Worm (Caenorhabditis elegans) whole organism, L1 larva: ENCODE data around the gene nhr-12.

Source experiments
- C04F5.9 ChIP-seq: sonication (generic microtip); optimal IDR thresholded peaks from 2 replicates; lab custom pipeline; 2016; ENCODE audit warnings: missing genetic modification characterization, missing compliant biosample characterization
- C16A3.4 ChIP-seq: fragments of 150-350 bp; optimal IDR thresholded peaks from 2 replicates; lab custom pipeline; 2014; ENCODE audit warnings: missing biosample characterization, missing genetic modification characterization
- F16B12.6 ChIP-seq: fragments of 150-350 bp; optimal IDR thresholded peaks from 2 replicates; lab custom pipeline; 2014; ENCODE audit warnings: missing biosample characterization, missing genetic modification characterization
- Y116A8C.19 ChIP-seq: sonication (generic microtip); optimal IDR thresholded peaks from 2 replicates; lab custom pipeline; 2016; ENCODE audit warnings: missing compliant biosample characterization, missing genetic modification characterization, borderline replicate concordance
- alr-1 ChIP-seq: fragments of 200-800 bp; sonication (Bioruptor generic); optimal IDR thresholded peaks from 2 replicates; lab custom pipeline; 2018; ENCODE audit warnings: borderline replicate concordance, mild to moderate bottlenecking, missing genetic modification characterization, missing compliant biosample characterization
- ama-1 ChIP-seq: fragments of 150-350 bp; optimal IDR thresholded peaks from 2 replicates; lab custom pipeline; 2014
- blmp-1 ChIP-seq: fragments of 150-350 bp; optimal IDR thresholded peaks from 2 replicates; lab custom pipeline; 2014; ENCODE audit warnings: missing biosample characterization, missing genetic modification characterization
- ceh-8 ChIP-seq: fragments of 200-800 bp; sonication (Bioruptor generic); optimal IDR thresholded peaks from 2 replicates; lab custom pipeline; 2018; ENCODE audit warnings: mild to moderate bottlenecking, missing genetic modification characterization, moderate library complexity, missing compliant biosample characterization
- ceh-82 ChIP-seq, 3 experiments: fragments of 150-350 bp in 1 of 3; sonication (generic microtip) in 2 of 3; optimal IDR thresholded peaks; 2 replicates each; lab custom pipeline; 2014 to 2017; ENCODE audit warnings: missing biosample characterization in 3 of 3, missing genetic modification characterization in 3 of 3
- ceh-88 ChIP-seq: fragments of 200-800 bp; sonication (Bioruptor generic); IDR thresholded peaks from 2 replicates; pipeline ENCODE4 v1.3.6; 2022; ENCODE audit warnings: missing genetic modification characterization, missing compliant biosample characterization
- ces-1 ChIP-seq: fragments of 150-350 bp; optimal IDR thresholded peaks from 2 replicates; lab custom pipeline; 2014; ENCODE audit warnings: missing biosample characterization, missing genetic modification reagents, missing genetic modification characterization
- dpl-1 ChIP-seq, 3 experiments: fragments of 150-350 bp in 2 of 3; sonication (generic microtip) in 1 of 3; optimal IDR thresholded peaks; 2 replicates each; lab custom pipeline; 2014 to 2017; ENCODE audit warnings: missing biosample characterization in 3 of 3, missing genetic modification characterization in 3 of 3, missing genetic modification reagents in 3 of 3
- dsc-1 ChIP-seq: sonication (generic microtip); optimal IDR thresholded peaks from 2 replicates; lab custom pipeline; 2016; ENCODE audit warnings: mild to moderate bottlenecking, missing genetic modification characterization, missing compliant biosample characterization
- efl-3 ChIP-seq: fragments of 200-800 bp; sonication (Bioruptor generic); optimal IDR thresholded peaks from 2 replicates; lab custom pipeline; 2018; ENCODE audit warnings: mild to moderate bottlenecking, missing genetic modification characterization, missing compliant biosample characterization
- egl-13 ChIP-seq: sonication (generic microtip); optimal IDR thresholded peaks from 2 replicates; lab custom pipeline; 2016; ENCODE audit warnings: missing genotype, missing genetic modification reagents, missing genetic modification characterization, missing compliant biosample characterization
- elt-2 ChIP-seq: sonication (generic microtip); optimal IDR thresholded peaks from 2 replicates; lab custom pipeline; 2016; ENCODE audit warnings: missing genetic modification characterization, mild to moderate bottlenecking, inconsistent platforms, missing compliant biosample characterization, missing genetic modification reagents
- fkh-4 ChIP-seq: sonication (generic microtip); optimal IDR thresholded peaks from 2 replicates; lab custom pipeline; 2016; ENCODE audit warnings: missing compliant biosample characterization, missing genetic modification characterization, borderline replicate concordance
- hlh-17 ChIP-seq: fragments of 200-800 bp; sonication (Bioruptor generic); optimal IDR thresholded peaks from 2 replicates; lab custom pipeline; 2018; ENCODE audit warnings: missing genetic modification characterization, mild to moderate bottlenecking, missing compliant biosample characterization, moderate library complexity, borderline replicate concordance
- hlh-4 ChIP-seq: sonication (generic microtip); optimal IDR thresholded peaks from 2 replicates; lab custom pipeline; 2016; ENCODE audit warnings: mild to moderate bottlenecking, missing genetic modification characterization, missing compliant biosample characterization
- hpl-2 ChIP-seq: fragments of 150-350 bp; optimal IDR thresholded peaks from 2 replicates; lab custom pipeline; 2014; ENCODE audit warnings: missing biosample characterization, missing genetic modification reagents, missing genetic modification characterization
- irx-1 ChIP-seq: sonication (generic microtip); optimal IDR thresholded peaks from 2 replicates; lab custom pipeline; 2016; ENCODE audit warnings: missing genetic modification characterization, missing compliant biosample characterization
- jun-1 ChIP-seq: fragments of 150-350 bp; optimal IDR thresholded peaks from 2 replicates; lab custom pipeline; 2014; ENCODE audit warnings: missing biosample characterization, missing genetic modification reagents, missing genetic modification characterization
- lin-13 ChIP-seq: fragments of 150-350 bp; optimal IDR thresholded peaks from 2 replicates; lab custom pipeline; 2014; ENCODE audit warnings: missing biosample characterization, missing genetic modification reagents, missing genetic modification characterization
- lin-14 ChIP-seq: fragments of 200-800 bp; sonication (Bioruptor generic); optimal IDR thresholded peaks from 2 replicates; lab custom pipeline; 2018; ENCODE audit warnings: mild to moderate bottlenecking, missing genetic modification characterization, moderate library complexity, missing compliant biosample characterization
- lin-15B ChIP-seq: fragments of 150-350 bp; sonication (generic microtip); optimal IDR thresholded peaks from 3 replicates; lab custom pipeline; 2014; ENCODE audit warnings: missing biosample characterization, missing genetic modification characterization
- lin-39 ChIP-seq: fragments of 150-350 bp; optimal IDR thresholded peaks from 2 replicates; lab custom pipeline; 2014; ENCODE audit warnings: missing biosample characterization, missing genetic modification reagents, missing genetic modification characterization
- lsy-2 ChIP-seq, 2 experiments: fragments of 150-350 bp; optimal IDR thresholded peaks; 2 replicates each; lab custom pipeline; 2014; ENCODE audit warnings: missing biosample characterization in 2 of 2, missing genetic modification characterization in 2 of 2
- mdl-1 ChIP-seq, 2 experiments: fragments of 150-350 bp; optimal IDR thresholded peaks; 2 replicates each; lab custom pipeline; 2014 to 2017; ENCODE audit warnings: missing biosample characterization in 2 of 2, missing genetic modification characterization in 2 of 2, inconsistent platforms in 1 of 2
- mef-2 ChIP-seq: fragments of 150-350 bp; optimal IDR thresholded peaks from 2 replicates; lab custom pipeline; 2014; ENCODE audit warnings: missing biosample characterization, missing genetic modification characterization
- mep-1 ChIP-seq: fragments of 150-350 bp; optimal IDR thresholded peaks from 2 replicates; lab custom pipeline; 2014; ENCODE audit warnings: missing biosample characterization, missing genetic modification characterization
- nhr-19 ChIP-seq: fragments of 200-800 bp; sonication (Bioruptor generic); conservative IDR thresholded peaks from 2 replicates; pipeline ENCODE4 v1.3.6; 2022; ENCODE audit warnings: missing genetic modification characterization, missing compliant biosample characterization
- nhr-237 ChIP-seq: fragments of 150-350 bp; optimal IDR thresholded peaks from 2 replicates; lab custom pipeline; 2014; ENCODE audit warnings: missing biosample characterization, missing genetic modification characterization
- nhr-76 ChIP-seq: sonication (generic microtip); optimal IDR thresholded peaks from 2 replicates; lab custom pipeline; 2017; ENCODE audit warnings: missing biosample characterization, missing genetic modification characterization
- nhr-77 ChIP-seq: fragments of 150-350 bp; optimal IDR thresholded peaks from 2 replicates; lab custom pipeline; 2014; ENCODE audit warnings: missing biosample characterization, missing genetic modification characterization
- nhr-84 ChIP-seq: sonication (generic microtip); optimal IDR thresholded peaks from 2 replicates; lab custom pipeline; 2017; ENCODE audit warnings: missing biosample characterization, missing genetic modification characterization
- nhr-85 ChIP-seq: sonication (generic microtip); peaks from one replicate; lab custom pipeline; 2016; ENCODE audit warnings: missing genetic modification characterization, inconsistent platforms, missing compliant biosample characterization
- skn-1 ChIP-seq: fragments of 150-350 bp; optimal IDR thresholded peaks from 2 replicates; lab custom pipeline; 2014; ENCODE audit warnings: missing biosample characterization, missing genetic modification characterization
- snpc-4 ChIP-seq: fragments of 150-350 bp; optimal IDR thresholded peaks from 2 replicates; lab custom pipeline; 2014; ENCODE audit warnings: missing biosample characterization, missing genetic modification characterization
- snu-23 ChIP-seq: sonication (generic microtip); optimal IDR thresholded peaks from 2 replicates; lab custom pipeline; 2016; ENCODE audit warnings: missing genetic modification characterization, missing compliant biosample characterization
- sox-4 ChIP-seq: sonication (generic microtip); optimal IDR thresholded peaks from 2 replicates; lab custom pipeline; 2016; ENCODE audit warnings: missing genetic modification characterization, missing compliant biosample characterization
- sptf-1 ChIP-seq: fragments of 150-350 bp; optimal IDR thresholded peaks from 2 replicates; lab custom pipeline; 2014; ENCODE audit warnings: missing biosample characterization, missing genetic modification characterization
- tbx-2 ChIP-seq: sonication (generic microtip); optimal IDR thresholded peaks from 2 replicates; lab custom pipeline; 2016; ENCODE audit warnings: missing genetic modification characterization, missing compliant biosample characterization
- tlp-1 ChIP-seq: fragments of 150-350 bp; optimal IDR thresholded peaks from 2 replicates; lab custom pipeline; 2014; ENCODE audit warnings: missing biosample characterization, missing genetic modification characterization
- unc-130 ChIP-seq: fragments of 150-350 bp; optimal IDR thresholded peaks from 2 replicates; lab custom pipeline; 2017; ENCODE audit warnings: missing biosample characterization, missing genetic modification characterization, inconsistent platforms
- unc-30 ChIP-seq: sonication (generic microtip); optimal IDR thresholded peaks from 2 replicates; lab custom pipeline; 2017; ENCODE audit warnings: missing biosample characterization, missing genetic modification characterization
- unc-62 ChIP-seq: fragments of 150-350 bp; optimal IDR thresholded peaks from 2 replicates; lab custom pipeline; 2014; ENCODE audit warnings: missing biosample characterization, missing genetic modification reagents, missing genetic modification characterization
- unc-86 ChIP-seq: sonication (generic microtip); optimal IDR thresholded peaks from 2 replicates; lab custom pipeline; 2016; ENCODE audit warnings: missing genetic modification characterization, missing compliant biosample characterization
- unc-98 ChIP-seq: fragments of 200-800 bp; sonication (Bioruptor generic); IDR thresholded peaks from 2 replicates; pipeline ENCODE4 v1.3.6; 2022; ENCODE audit warnings: missing genetic modification characterization, missing compliant biosample characterization
- vab-15 ChIP-seq: sonication (generic microtip); optimal IDR thresholded peaks from 2 replicates; lab custom pipeline; 2017; ENCODE audit warnings: missing genotype, mild to moderate bottlenecking, missing genetic modification characterization, missing compliant biosample characterization
- xbp-1 ChIP-seq: sonication (generic microtip); optimal IDR thresholded peaks from 2 replicates; lab custom pipeline; 2016; ENCODE audit warnings: missing genetic modification characterization, missing compliant biosample characterization
- zag-1 ChIP-seq: fragments of 150-350 bp; optimal IDR thresholded peaks from 2 replicates; lab custom pipeline; 2014; ENCODE audit warnings: missing biosample characterization, missing genetic modification characterization
- zip-4 ChIP-seq: fragments of 200-800 bp; sonication (Bioruptor generic); optimal IDR thresholded peaks from 2 replicates; lab custom pipeline; 2018; ENCODE audit warnings: mild to moderate bottlenecking, missing genetic modification characterization, moderate library complexity, missing compliant biosample characterization
- ztf-11 ChIP-seq, 2 experiments: sonication (generic microtip); optimal IDR thresholded peaks; 2 replicates each; lab custom pipeline; 2016 to 2017; ENCODE audit warnings: missing genetic modification characterization in 2 of 2, missing biosample characterization in 1 of 2, missing compliant biosample characterization in 1 of 2
- ztf-4 ChIP-seq: fragments of 150-350 bp; optimal IDR thresholded peaks from 2 replicates; lab custom pipeline; 2014; ENCODE audit warnings: missing biosample characterization, missing genetic modification characterization

The nhr-12 gene

DNA sequence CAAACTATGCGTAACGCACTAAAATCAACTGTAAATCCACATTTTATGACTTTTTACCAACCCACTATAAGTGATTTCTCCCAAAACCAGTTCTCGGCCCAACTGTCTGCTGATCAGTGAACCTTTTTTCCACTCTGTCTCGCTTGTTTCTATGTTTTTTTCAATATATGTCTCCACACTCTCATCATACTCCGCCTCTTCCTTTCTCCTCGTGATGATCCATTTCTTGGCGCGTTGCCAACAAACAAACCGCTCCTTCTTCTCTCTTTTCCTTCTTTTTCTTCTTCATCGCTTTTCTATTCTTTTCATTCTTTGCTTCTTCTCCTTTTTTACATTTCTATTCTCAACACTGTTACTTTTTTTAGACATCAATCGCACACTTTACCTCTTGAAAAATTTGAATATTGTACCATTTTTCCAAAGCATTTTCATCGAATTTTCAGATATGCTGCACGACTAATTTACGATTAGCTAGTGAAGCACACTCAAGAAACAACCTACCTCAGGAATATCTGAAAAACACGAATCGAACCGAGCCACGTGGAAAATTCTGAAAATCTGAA lies 40.5 kb downstream of the nhr-12 start, which contains the start of gene T06E8.8 (continued):
- TF ChIP-seq nhr-84 (tag; lab: Kevin White, UChicago) (no peak), sptf-1 (no peak), lsy-2 (tag; optimal IDR thresholded peaks at IDR 0.05; lab: Kevin White, UChicago) (peak; percentile 78 to 94), irx-1 (tag; lab: Kevin White, UChicago) (peak; percentile 21), tbx-2 (peak; percentile 82), skn-1 (tag; lab: Kevin White, UChicago) (peak; percentile 65), ces-1 (GFP tag; lab: Kevin White, UChicago) (no peak), ceh-82 (tag; optimal IDR thresholded peaks at IDR 0.05; lab: Kevin White, UChicago) (peak in 2 of 3 experiments; percentile 35 to 64), dpl-1 (GFP tag; optimal IDR thresholded peaks at IDR 0.05; lab: Kevin White, UChicago) (peak; percentile 4 to 54 (median 23)), elt-2 (tag; lab: Kevin White, UChicago) (no peak), hlh-17 (GFP tag; lab: Kevin White, UChicago) (no peak), dsc-1 (tag; lab: Kevin White, UChicago) (no peak), lin-39 (tag; lab: Kevin White, UChicago) (no peak), nhr-237 (tag; lab: Kevin White, UChicago) (no peak), mdl-1 (tag; optimal IDR thresholded peaks at IDR 0.05; lab: Kevin White, UChicago) (peak in 1 of 2 experiments; percentile 80), F16B12.6 (tag; lab: Kevin White, UChicago) (no peak), ceh-8 (no peak), unc-130 (peak; percentile 41), ama-1 (lab: Kevin White, UChicago) (peak; percentile 58), unc-86 (tag; lab: Kevin White, UChicago) (no peak), xbp-1 (tag; lab: Kevin White, UChicago) (peak; percentile 64), lin-13 (GFP tag; lab: Kevin White, UChicago) (peak; percentile 37), blmp-1 (peak; percentile 97), fkh-4 (tag; lab: Kevin White, UChicago) (no peak), nhr-77 (tag; lab: Kevin White, UChicago) (peak; percentile 49), unc-98 (GFP tag; lab: Robert Waterston, UW) (no peak), unc-30 (tag; lab: Kevin White, UChicago) (no peak), lin-15B (tag; lab: Kevin White, UChicago) (no peak), zag-1 (tag; lab: Kevin White, UChicago) (no peak), zip-4 (GFP tag; lab: Kevin White, UChicago) (no peak), unc-62 (GFP tag; lab: Kevin White, UChicago) (no peak), egl-13 (tag; lab: Kevin White, UChicago) (no peak), lin-14 (peak; percentile 89), snu-23 (GFP tag; lab: Kevin White, UChicago) (peak; percentile 87), efl-3 (GFP tag; lab: Kevin White, UChicago) (no peak), nhr-76 (tag; lab: Kevin White, UChicago) (no peak), tlp-1 (tag; lab: Kevin White, UChicago) (no peak), ztf-11 (tag; optimal IDR thresholded peaks at IDR 0.05; lab: Kevin White, UChicago) (no peak), nhr-85 (tag; lab: Kevin White, UChicago) (peak; percentile 99), Y116A8C.19 (tag; lab: Kevin White, UChicago) (no peak), mep-1 (tag; lab: Kevin White, UChicago) (peak; percentile 62), jun-1 (tag; lab: Kevin White, UChicago) (no peak), hlh-4 (no peak), alr-1 (tag; lab: Kevin White, UChicago) (no peak), sox-4 (tag; lab: Kevin White, UChicago) (peak; percentile 25), nhr-19 (GFP tag; lab: Robert Waterston, UW) (peak; percentile 81), vab-15 (tag; lab: Kevin White, UChicago) (no peak), C16A3.4 (tag; lab: Kevin White, UChicago) (peak; percentile 49), ceh-88 (GFP tag; lab: Robert Waterston, UW) (no peak), mef-2 (tag; lab: Kevin White, UChicago) (no peak), ztf-4 (tag; lab: Kevin White, UChicago) (peak; percentile 28), C04F5.9 (tag; lab: Kevin White, UChicago) (no peak), snpc-4 (tag; lab: Kevin White, UChicago) (peak; percentile 26), hpl-2 (GFP tag; lab: Kevin White, UChicago) (no peak)
